Worm (Caenorhabditis elegans): ENCODE measurements around the gene nhr-155.

ce11 chrV:527602-528001 is 11.7 kb upstream of the nhr-155 start, which contains the start of gene srw-108:
- no peak for TF ChIP-seq flt-1 (GFP tag; IDR thresholded peaks at IDR 0.05)
- TF ChIP-seq tra-4 (tag; optimal IDR thresholded peaks at IDR 0.05) = no peak
- TF ChIP-seq hnd-1 (tag; optimal IDR thresholded peaks at IDR 0.05) = no peak
- no peak for TF ChIP-seq ceh-36 (tag; optimal IDR thresholded peaks at IDR 0.05)
- TF ChIP-seq ama-1 (optimal IDR thresholded peaks at IDR 0.05) = no peak
- no peak for TF ChIP-seq hmg-4 (GFP tag; optimal IDR thresholded peaks at IDR 0.05)

Measured in whole organism, early embryonic.